Worm (Caenorhabditis elegans) whole organism, L4 larva: ENCODE measurements around the gene ZK185.1.
A peak's percentile ranks its signal among the peaks of the same experiment; 100 is the strongest.

Source experiments
- dve-1 ChIP-seq: sonication (generic microtip); optimal IDR thresholded peaks from 2 replicates; lab custom pipeline; 2017; ENCODE audit warnings: antibody characterized with exemption, mild to moderate bottlenecking, missing genetic modification characterization, missing compliant biosample characterization; ENCODE audit not compliant: insufficient read depth
- lin-15B ChIP-seq: fragments of 150-350 bp; sonication (generic microtip); optimal IDR thresholded peaks from 3 replicates; lab custom pipeline; 2014; ENCODE audit warnings: missing biosample characterization, missing genetic modification characterization
- mdl-1 ChIP-seq, 2 experiments: fragments of 150-350 bp in 1 of 2; sonication (generic microtip) in 1 of 2; optimal IDR thresholded peaks; 2 replicates each; lab custom pipeline; 2014 to 2017; ENCODE audit warnings: missing biosample characterization in 2 of 2, missing genetic modification characterization in 2 of 2
- nhr-48 ChIP-seq: sonication (generic microtip); optimal IDR thresholded peaks from 2 replicates; lab custom pipeline; 2016; ENCODE audit warnings: mild to moderate bottlenecking, missing genetic modification characterization, missing compliant biosample characterization
- snpc-1.2 ChIP-seq: fragments of 200-800 bp; sonication (Bioruptor generic); IDR thresholded peaks from 2 replicates; pipeline ENCODE4 v1.3.6; 2022; ENCODE audit warnings: missing genetic modification reagents, missing genetic modification characterization, missing compliant biosample characterization

DNA sequence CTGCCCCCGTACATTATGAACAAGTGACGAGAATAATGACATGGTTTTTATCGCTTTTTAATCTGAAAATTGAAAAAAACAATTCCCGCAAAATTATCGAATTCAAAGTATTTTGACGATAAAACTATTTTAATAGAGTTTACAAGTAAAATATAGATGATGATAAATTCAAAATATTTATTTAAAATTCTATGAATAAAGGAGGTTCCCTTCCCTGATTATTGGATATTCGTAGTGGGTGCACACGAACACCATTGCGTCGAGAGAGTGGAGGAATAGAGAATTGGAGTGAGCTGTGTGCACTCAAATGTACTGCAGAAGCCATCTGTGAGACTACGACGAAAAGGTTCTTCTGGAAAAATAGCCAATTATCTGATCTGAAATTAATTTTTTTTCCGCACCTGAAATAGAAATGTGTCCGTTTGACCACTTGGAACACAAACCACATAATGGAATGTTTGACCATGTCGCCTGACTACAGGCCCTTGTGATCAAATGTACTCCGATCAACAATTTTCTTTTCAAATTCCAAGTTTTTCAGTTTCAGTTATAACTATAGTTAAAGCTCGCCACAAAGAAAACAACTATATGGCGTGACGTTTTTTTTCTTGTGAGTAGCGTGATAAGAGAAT is 37.0 kb upstream of the ZK185.1 start, which contains the start of the genes rfth-1 and ZK180.8:
- TF ChIP-seq lin-15B (tag; lab: Kevin White, UChicago) (no peak), snpc-1.2 (GFP tag; lab: Robert Waterston, UW) (no peak), nhr-48 (tag; lab: Kevin White, UChicago) (no peak), dve-1 (tag; lab: Kevin White, UChicago) (peak; percentile 24), mdl-1 (tag; optimal IDR thresholded peaks at IDR 0.05; lab: Kevin White, UChicago) (no peak)
